Fruit fly (Drosophila melanogaster) whole organism, embryonic: ENCODE results near the gene CG5290.
A peak's percentile ranks its signal among the peaks of the same experiment; 100 is the strongest.

Experiments
- B-H1 ChIP-seq: fragments of 200-800 bp; sonication (Bioruptor generic); IDR thresholded peaks from 3 replicates; pipeline ENCODE4 v1.3.6; 2022; ENCODE audit warnings: missing biosample characterization, missing genetic modification characterization
- BEAF-32 ChIP-seq: fragments of 200-800 bp; sonication (Bioruptor generic); optimal IDR thresholded peaks from 3 replicates; lab custom pipeline; 2017; ENCODE audit warnings: missing biosample characterization, missing genetic modification characterization, mild to moderate bottlenecking, moderate library complexity, missing genetic modification reagents
- CG1024 ChIP-seq: fragments of 200-800 bp; sonication (Bioruptor generic); IDR thresholded peaks from 2 replicates; pipeline ENCODE4 v1.3.6; 2022; ENCODE audit warnings: missing biosample characterization, missing genetic modification characterization
- CG10321 ChIP-seq: fragments of 200-800 bp; sonication (Bioruptor generic); IDR thresholded peaks from 2 replicates; pipeline ENCODE4 v1.3.6; 2022; ENCODE audit warnings: missing biosample characterization, missing genetic modification characterization
- CG11085 ChIP-seq: fragments of 200-800 bp; sonication (Bioruptor generic); IDR thresholded peaks from 2 replicates; pipeline ENCODE4 v1.3.6; 2022; ENCODE audit warnings: missing biosample characterization, missing genetic modification characterization
- CG11695 ChIP-seq: fragments of 200-800 bp; sonication (Bioruptor generic); IDR thresholded peaks from 3 replicates; pipeline ENCODE4 v1.3.6; 2022; ENCODE audit warnings: missing biosample characterization, missing genetic modification characterization
- CG12071 ChIP-seq: fragments of 200-800 bp; sonication (Bioruptor generic); optimal IDR thresholded peaks from 3 replicates; lab custom pipeline; 2018; ENCODE audit warnings: missing biosample characterization, mild to moderate bottlenecking, missing genetic modification characterization
- CG13894 ChIP-seq: fragments of 200-800 bp; sonication (Bioruptor generic); optimal IDR thresholded peaks from 3 replicates; lab custom pipeline; 2018; ENCODE audit warnings: missing biosample characterization, mild to moderate bottlenecking, missing genetic modification characterization, moderate library complexity
- CG17829 ChIP-seq: fragments of 200-800 bp; optimal IDR thresholded peaks from 2 replicates; lab custom pipeline; 2019; ENCODE audit warnings: missing biosample characterization, mild to moderate bottlenecking, missing genetic modification characterization, moderate library complexity
- CG30020 ChIP-seq: fragments of 200-800 bp; optimal IDR thresholded peaks from 2 replicates; lab custom pipeline; 2019; ENCODE audit warnings: missing biosample characterization, mild to moderate bottlenecking, missing genetic modification characterization, moderate library complexity
- CG32767 ChIP-seq: fragments of 200-800 bp; sonication (Bioruptor generic); IDR thresholded peaks from 2 replicates; pipeline ENCODE4 v1.3.6; 2022; ENCODE audit warnings: missing biosample characterization, missing genetic modification characterization
- CG3407 ChIP-seq: fragments of 200-800 bp; sonication (Bioruptor generic); optimal IDR thresholded peaks from 2 replicates; lab custom pipeline; 2018; ENCODE audit warnings: missing biosample characterization, mild to moderate bottlenecking, missing genetic modification characterization
- CG42726 ChIP-seq: fragments of 200-800 bp; sonication (Bioruptor generic); IDR thresholded peaks from 2 replicates; pipeline ENCODE4 v1.3.6; 2022; ENCODE audit warnings: missing biosample characterization, missing genetic modification characterization; ENCODE audit not compliant: partially characterized antibody
- CG4404 ChIP-seq: fragments of 200-800 bp; sonication (Bioruptor generic); IDR thresholded peaks from 2 replicates; pipeline ENCODE4 v1.3.6; 2022; ENCODE audit warnings: missing biosample characterization, missing genetic modification characterization
- CG4820 ChIP-seq: fragments of 200-800 bp; sonication (Bioruptor generic); optimal IDR thresholded peaks from 3 replicates; lab custom pipeline; 2016; ENCODE audit warnings: missing biosample characterization, missing genetic modification characterization
- CG5180 ChIP-seq: fragments of 200-800 bp; sonication (Bioruptor generic); optimal IDR thresholded peaks from 3 replicates; lab custom pipeline; 2017; ENCODE audit warnings: missing biosample characterization, missing genetic modification characterization, mild to moderate bottlenecking, moderate library complexity, missing genetic modification reagents
- CG5953 ChIP-seq: fragments of 200-800 bp; sonication (Bioruptor generic); IDR thresholded peaks from 2 replicates; pipeline ENCODE4 v1.3.6; 2022; ENCODE audit warnings: missing biosample characterization, missing genetic modification characterization
- CG7357 ChIP-seq: fragments of 200-800 bp; sonication (Bioruptor generic); IDR thresholded peaks from 3 replicates; pipeline ENCODE4 v1.3.6; 2022; ENCODE audit warnings: missing biosample characterization, missing genetic modification characterization
- CG9609 ChIP-seq: fragments of 200-800 bp; sonication (Bioruptor generic); optimal IDR thresholded peaks from 3 replicates; lab custom pipeline; 2016; ENCODE audit warnings: missing biosample characterization, missing genetic modification characterization
- CG9817 ChIP-seq: fragments of 200-800 bp; sonication (Bioruptor generic); optimal IDR thresholded peaks from 2 replicates; lab custom pipeline; 2018; ENCODE audit warnings: missing biosample characterization, mild to moderate bottlenecking, missing genetic modification characterization, moderate library complexity
- D ChIP-seq, 2 experiments: fragments of 200-800 bp in 1 of 2; fragments of >200 bp in 1 of 2; sonication (Bioruptor generic) in 1 of 2; optimal IDR thresholded peaks; 2 replicates in 1 of 2; 3 replicates in 1 of 2; lab custom pipeline; 2017; ENCODE audit warnings: mild to moderate bottlenecking in 1 of 2, missing biosample characterization in 1 of 2, missing genetic modification characterization in 1 of 2, missing genetic modification reagents in 1 of 2
- Dek ChIP-seq: fragments of 200-800 bp; sonication (Bioruptor generic); optimal IDR thresholded peaks from 3 replicates; lab custom pipeline; 2019; ENCODE audit warnings: missing biosample characterization, mild to moderate bottlenecking, missing genetic modification characterization, moderate library complexity
- Dip2 ChIP-seq: fragments of 200-800 bp; sonication (Bioruptor generic); IDR thresholded peaks from 2 replicates; pipeline ENCODE4 v1.3.6; 2022; ENCODE audit warnings: missing biosample characterization, missing genetic modification characterization
- Dll ChIP-seq: fragments of 200-800 bp; sonication (Bioruptor generic); IDR thresholded peaks from 4 replicates; pipeline ENCODE4 v1.3.6; 2022; ENCODE audit warnings: missing biosample characterization, missing genetic modification characterization; ENCODE audit not compliant: partially characterized antibody
- Dp ChIP-seq: fragments of 200-800 bp; sonication (Bioruptor generic); optimal IDR thresholded peaks from 2 replicates; lab custom pipeline; 2018; ENCODE audit warnings: missing biosample characterization, mild to moderate bottlenecking, missing genetic modification characterization, moderate library complexity
- Hand ChIP-seq: fragments of 200-800 bp; sonication (Bioruptor generic); optimal IDR thresholded peaks from 2 replicates; lab custom pipeline; 2017; ENCODE audit warnings: mild to moderate bottlenecking, missing biosample characterization, missing genetic modification reagents, missing genetic modification characterization
- HmgD ChIP-seq: fragments of 200-800 bp; sonication (Bioruptor generic); optimal IDR thresholded peaks from 3 replicates; lab custom pipeline; 2016; ENCODE audit warnings: missing biosample characterization, missing genetic modification characterization
- Mrtf ChIP-seq: fragments of 200-800 bp; sonication (Bioruptor generic); IDR thresholded peaks from 3 replicates; pipeline ENCODE4 v1.3.6; 2022; ENCODE audit warnings: missing biosample characterization, missing genetic modification characterization
- NK7.1 ChIP-seq: fragments of 200-800 bp; sonication (Bioruptor generic); optimal IDR thresholded peaks from 3 replicates; lab custom pipeline; 2016; ENCODE audit warnings: missing biosample characterization, missing genetic modification characterization
- Scr ChIP-seq: fragments of 200-800 bp; sonication (Bioruptor generic); IDR thresholded peaks from 2 replicates; pipeline ENCODE4 v1.3.6; 2022; ENCODE audit warnings: missing biosample characterization, missing genetic modification characterization; ENCODE audit not compliant: partially characterized antibody
- Side ChIP-seq: fragments of 200-800 bp; sonication (Bioruptor generic); optimal IDR thresholded peaks from 2 replicates; lab custom pipeline; 2016; ENCODE audit warnings: missing biosample characterization, missing genetic modification characterization
- Sin3A ChIP-seq: fragments of >200 bp; optimal IDR thresholded peaks from 2 replicates; lab custom pipeline; 2018
- Trl ChIP-seq, 3 experiments: fragments of >200 bp in 2 of 3; fragments of 200-800 bp in 1 of 3; sonication (Bioruptor generic) in 1 of 3; optimal IDR thresholded peaks; 2 replicates in 1 of 3; 3 replicates in 2 of 3; lab custom pipeline; 2016 to 2017; ENCODE audit warnings: missing biosample characterization in 1 of 3, missing genetic modification characterization in 1 of 3
- al ChIP-seq: fragments of 200-800 bp; sonication (Bioruptor generic); IDR thresholded peaks from 2 replicates; pipeline ENCODE4 v1.3.6; 2022; ENCODE audit warnings: missing biosample characterization, missing genetic modification characterization
- ap ChIP-seq: fragments of 200-800 bp; sonication (Bioruptor generic); IDR thresholded peaks from 2 replicates; pipeline ENCODE4 v1.3.6; 2022; ENCODE audit warnings: missing biosample characterization, missing genetic modification characterization
- ash1 ChIP-seq: fragments of 200-800 bp; sonication (Bioruptor generic); optimal IDR thresholded peaks from 2 replicates; lab custom pipeline; 2018; ENCODE audit warnings: missing biosample characterization, mild to moderate bottlenecking, missing genetic modification characterization
- ato ChIP-seq: fragments of 200-800 bp; sonication (Bioruptor generic); IDR thresholded peaks from 2 replicates; pipeline ENCODE4 v1.3.6; 2022; ENCODE audit warnings: missing biosample characterization, missing genetic modification characterization; ENCODE audit not compliant: partially characterized antibody
- bcd ChIP-seq: fragments of 200-800 bp; sonication (Bioruptor generic); optimal IDR thresholded peaks from 2 replicates; lab custom pipeline; 2017; ENCODE audit warnings: missing biosample characterization, mild to moderate bottlenecking, missing genetic modification characterization
- bigmax ChIP-seq: fragments of 200-800 bp; sonication (Bioruptor generic); optimal IDR thresholded peaks from 2 replicates; lab custom pipeline; 2018; ENCODE audit warnings: missing biosample characterization, mild to moderate bottlenecking, missing genetic modification characterization
- crp ChIP-seq, 2 experiments: fragments of 200-800 bp; sonication (Bioruptor generic); optimal IDR thresholded peaks; 2 replicates in 1 of 2; 3 replicates in 1 of 2; lab custom pipeline; 2017; ENCODE audit warnings: missing biosample characterization in 2 of 2, missing genetic modification characterization in 2 of 2, mild to moderate bottlenecking in 1 of 2, moderate library complexity in 1 of 2
- disco-r ChIP-seq: fragments of 200-800 bp; sonication (Bioruptor generic); optimal IDR thresholded peaks from 2 replicates; lab custom pipeline; 2016; ENCODE audit warnings: missing biosample characterization, missing genetic modification characterization
- fd3F ChIP-seq: fragments of 200-800 bp; sonication (Bioruptor generic); optimal IDR thresholded peaks from 2 replicates; lab custom pipeline; 2018; ENCODE audit warnings: missing biosample characterization, mild to moderate bottlenecking, missing genetic modification characterization, moderate library complexity
- hth ChIP-seq: fragments of >200 bp; optimal IDR thresholded peaks from 2 replicates; lab custom pipeline; 2017; ENCODE audit warnings: inconsistent platforms
- nerfin-1 ChIP-seq: fragments of 200-800 bp; sonication (Bioruptor generic); optimal IDR thresholded peaks from 3 replicates; lab custom pipeline; 2019; ENCODE audit warnings: missing biosample characterization, mild to moderate bottlenecking, missing genetic modification characterization, moderate library complexity
- schlank ChIP-seq: fragments of 200-800 bp; sonication (Bioruptor generic); optimal IDR thresholded peaks from 2 replicates; lab custom pipeline; 2018; ENCODE audit warnings: missing biosample characterization, mild to moderate bottlenecking, missing genetic modification characterization
- sim ChIP-seq: fragments of 200-800 bp; sonication (Bioruptor generic); IDR thresholded peaks from 2 replicates; pipeline ENCODE4 v1.3.6; 2022; ENCODE audit warnings: missing biosample characterization, missing genetic modification characterization
- slp2 ChIP-seq: fragments of 200-800 bp; sonication (Bioruptor generic); optimal IDR thresholded peaks from 2 replicates; lab custom pipeline; 2016; ENCODE audit warnings: missing biosample characterization, missing genetic modification characterization
- sna ChIP-seq: fragments of 200-800 bp; sonication (Bioruptor generic); IDR thresholded peaks from 2 replicates; pipeline ENCODE4 v1.3.6; 2022; ENCODE audit warnings: missing biosample characterization, missing genetic modification characterization; ENCODE audit not compliant: partially characterized antibody
- trem ChIP-seq: fragments of 200-800 bp; optimal IDR thresholded peaks from 3 replicates; lab custom pipeline; 2019; ENCODE audit warnings: missing biosample characterization, mild to moderate bottlenecking, missing genetic modification characterization, moderate library complexity
- wek ChIP-seq: fragments of 200-800 bp; sonication (Bioruptor generic); optimal IDR thresholded peaks from 3 replicates; lab custom pipeline; 2018; ENCODE audit warnings: missing biosample characterization, mild to moderate bottlenecking, missing genetic modification characterization, moderate library complexity

The CG5290 gene

dm6 chr3L:17907609-17908160 lies 4.7 kb downstream of the CG5290 start, which contains the start of the genes Prestin and Wdr92 (continued):
- no peak; the same call in 2 of the 3 replicates for TF ChIP-seq B-H1 (GFP tag; lab: Robert Waterston, UW)
- TF ChIP-seq CG4404 (GFP tag; lab: Robert Waterston, UW), result no peak
- TF ChIP-seq fd3F (GFP tag; lab: Kevin White, UChicago), result no peak
- TF ChIP-seq CG12071 (GFP tag; lab: Kevin White, UChicago), result peak; percentile 49
- TF ChIP-seq CG30020 (tag; lab: Kevin White, UChicago), result peak; percentile 21
- no peak for TF ChIP-seq Trl (optimal IDR thresholded peaks at IDR 0.05; lab: Kevin White, UChicago)
- TF ChIP-seq Trl (GFP tag; optimal IDR thresholded peaks at IDR 0.05; lab: Kevin White, UChicago), result no peak
- TF ChIP-seq sna, result peak; percentile 94
- no peak for TF ChIP-seq bigmax (GFP tag; lab: Kevin White, UChicago)
- TF ChIP-seq ato, result peak; percentile 52; the same call in 1 of the 2 replicates
- peak; percentile 59 to 98 for TF ChIP-seq crp (GFP tag; optimal IDR thresholded peaks at IDR 0.05; lab: Kevin White, UChicago)
- peak; percentile 19 for TF ChIP-seq CG17829 (tag; lab: Kevin White, UChicago)
- no peak for TF ChIP-seq Side (GFP tag; lab: Kevin White, UChicago)
- peak; percentile 24 for TF ChIP-seq wek (GFP tag; lab: Kevin White, UChicago)
- TF ChIP-seq sim, result no peak
- TF ChIP-seq CG3407 (GFP tag; lab: Kevin White, UChicago), result no peak
- no peak for TF ChIP-seq bcd (GFP tag; lab: Kevin White, UChicago)
- peak; percentile 41 for TF ChIP-seq Hand
- no peak for TF ChIP-seq Mrtf (GFP tag; lab: Robert Waterston, UW)
- no peak for TF ChIP-seq slp2 (GFP tag; lab: Kevin White, UChicago)
- no peak for TF ChIP-seq CG7357 (GFP tag; lab: Robert Waterston, UW)
- TF ChIP-seq BEAF-32 (GFP tag; lab: Kevin White, UChicago), result peak; percentile 90
- TF ChIP-seq HmgD (GFP tag; lab: Kevin White, UChicago), result no peak
- no peak for TF ChIP-seq disco-r (GFP tag; lab: Kevin White, UChicago)
- TF ChIP-seq Dll (GFP tag; lab: Robert Waterston, UW), result peak; percentile 94
- no peak for TF ChIP-seq CG9609
- peak; percentile 90 for TF ChIP-seq Scr (GFP tag; lab: Robert Waterston, UW)
- TF ChIP-seq CG42726, result no peak
- peak; percentile 56 for TF ChIP-seq Dp (GFP tag; lab: Kevin White, UChicago)
- TF ChIP-seq CG9817 (tag; lab: Kevin White, UChicago), result no peak
- TF ChIP-seq CG13894 (tag; lab: Kevin White, UChicago), result peak; percentile 63
- TF ChIP-seq CG1024 (GFP tag; lab: Robert Waterston, UW), result no peak
- no peak for TF ChIP-seq al (GFP tag; lab: Robert Waterston, UW)
- peak; percentile 35 for TF ChIP-seq Dek (tag; lab: Kevin White, UChicago)
- TF ChIP-seq ash1 (GFP tag; lab: Kevin White, UChicago), result no peak
- TF ChIP-seq CG5180 (GFP tag; lab: Kevin White, UChicago), result no peak
- no peak for TF ChIP-seq nerfin-1 (tag; lab: Kevin White, UChicago)
- no peak for TF ChIP-seq Dip2 (GFP tag; lab: Robert Waterston, UW)
- peak; percentile 37 for TF ChIP-seq Sin3A (lab: Kevin White, UChicago)
- peak; percentile 38 for TF ChIP-seq trem
- TF ChIP-seq NK7.1, result no peak
- no peak for TF ChIP-seq CG10321 (GFP tag; lab: Robert Waterston, UW)
- no peak for TF ChIP-seq hth (lab: Kevin White, UChicago)
- TF ChIP-seq ap (GFP tag; lab: Robert Waterston, UW), result no peak
- no peak for TF ChIP-seq CG32767 (GFP tag; lab: Robert Waterston, UW)
- TF ChIP-seq CG5953 (GFP tag; lab: Robert Waterston, UW), result no peak
- TF ChIP-seq CG11695 (GFP tag; lab: Robert Waterston, UW), result no peak; the same call in 2 of the 3 replicates
- no peak for TF ChIP-seq D (optimal IDR thresholded peaks at IDR 0.05; lab: Kevin White, UChicago)
- TF ChIP-seq D (GFP tag; optimal IDR thresholded peaks at IDR 0.05; lab: Kevin White, UChicago), result no peak
- TF ChIP-seq schlank, result no peak
- no peak for TF ChIP-seq CG11085 (GFP tag; lab: Robert Waterston, UW)
- TF ChIP-seq CG4820 (GFP tag; lab: Kevin White, UChicago), result no peak
